Fruit fly (Drosophila melanogaster) whole organism, adult: ENCODE data around the gene Aprt.

Source experiments
- CG5204 ChIP-seq: fragments of 200-800 bp; sonication (Bioruptor generic); optimal IDR thresholded peaks from 2 replicates; lab custom pipeline; 2016; ENCODE audit warnings: missing biosample characterization, missing genetic modification characterization
- CG7101 ChIP-seq: fragments of 200-800 bp; sonication (Bioruptor generic); optimal IDR thresholded peaks from 2 replicates; lab custom pipeline; 2018; ENCODE audit warnings: missing biosample characterization, mild to moderate bottlenecking, missing genetic modification characterization, moderate library complexity
- Crg-1 ChIP-seq: fragments of 200-800 bp; sonication (Bioruptor generic); optimal IDR thresholded peaks from 2 replicates; lab custom pipeline; 2016; ENCODE audit warnings: missing biosample characterization, missing genetic modification characterization
- Mnt ChIP-seq: fragments of 200-800 bp; sonication (Bioruptor generic); optimal IDR thresholded peaks from 2 replicates; lab custom pipeline; 2016; ENCODE audit warnings: missing biosample characterization, mild to moderate bottlenecking, missing genetic modification characterization
- cnc ChIP-seq, 2 experiments: fragments of >200 bp; optimal IDR thresholded peaks; 2 replicates each; lab custom pipeline; 2017
- kay ChIP-seq: fragments of 200-800 bp; sonication (Bioruptor generic); peaks from one replicate; lab custom pipeline; 2016; ENCODE audit warnings: missing biosample characterization, missing genetic modification characterization, borderline replicate concordance
- tj ChIP-seq: fragments of 200-800 bp; sonication (Bioruptor generic); optimal IDR thresholded peaks from 3 replicates; lab custom pipeline; 2017; ENCODE audit warnings: missing biosample characterization, mild to moderate bottlenecking, missing genetic modification characterization, moderate library complexity
- toe ChIP-seq: fragments of 200-800 bp; sonication (Bioruptor generic); optimal IDR thresholded peaks from 2 replicates; lab custom pipeline; 2016; ENCODE audit warnings: missing biosample characterization, missing genetic modification characterization

DNA sequence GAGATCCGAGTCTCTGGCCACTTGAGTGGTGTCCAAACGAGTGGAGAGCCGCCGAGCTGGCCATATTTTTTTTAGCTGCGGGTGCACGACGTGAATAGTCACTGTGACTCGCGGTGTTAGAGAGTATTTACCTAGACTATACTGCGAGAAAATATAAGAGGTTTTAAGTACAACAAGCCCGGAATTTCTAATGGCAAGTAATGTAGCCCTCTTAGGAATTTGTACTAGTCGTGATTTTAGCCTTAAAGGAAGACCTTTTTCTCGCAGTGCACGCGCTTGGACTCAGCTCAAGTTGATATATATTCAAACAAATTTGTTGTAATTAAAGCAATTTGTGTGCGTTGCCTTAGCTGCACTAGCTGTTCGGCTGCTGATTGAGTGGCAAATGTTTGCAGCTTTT, 40.2 kb downstream of the Aprt start:
- TF ChIP-seq tj (GFP tag; lab: Kevin White, UChicago) (no peak), Mnt (no peak), CG5204 (GFP tag; lab: Kevin White, UChicago) (no peak), Crg-1 (GFP tag; lab: Kevin White, UChicago) (no peak), CG7101 (no peak), kay (GFP tag; lab: Kevin White, UChicago) (no peak), toe (GFP tag; lab: Kevin White, UChicago) (no peak), cnc (optimal IDR thresholded peaks at IDR 0.05; lab: Kevin White, UChicago) (no peak)
